Worm (Caenorhabditis elegans) whole organism, L2 larva: ENCODE results near the gene F19B6.3.

Experiments used
- C34F6.9 ChIP-seq: fragments of 150-350 bp; optimal IDR thresholded peaks from 2 replicates; lab custom pipeline; 2014; ENCODE audit warnings: missing biosample characterization, missing genetic modification characterization
- F13H6.1 ChIP-seq: sonication (generic microtip); optimal IDR thresholded peaks from 2 replicates; lab custom pipeline; 2016; ENCODE audit warnings: missing genetic modification characterization, missing compliant biosample characterization
- Y55F3AM.14 ChIP-seq: fragments of 200-800 bp; sonication (Bioruptor generic); optimal IDR thresholded peaks from 2 replicates; lab custom pipeline; 2018; ENCODE audit warnings: mild to moderate bottlenecking, missing genetic modification characterization, missing compliant biosample characterization
- ZK546.5 ChIP-seq: sonication (generic microtip); optimal IDR thresholded peaks from 2 replicates; lab custom pipeline; 2017; ENCODE audit warnings: missing biosample characterization, missing genetic modification characterization
- alr-1 ChIP-seq: fragments of 150-350 bp; optimal IDR thresholded peaks from 2 replicates; lab custom pipeline; 2014; ENCODE audit warnings: missing biosample characterization, missing genetic modification characterization
- ama-1 ChIP-seq: fragments of 150-350 bp; optimal IDR thresholded peaks from 2 replicates; lab custom pipeline; 2018; ENCODE audit warnings: inconsistent platforms
- blmp-1 ChIP-seq: sonication (generic microtip); optimal IDR thresholded peaks from 2 replicates; lab custom pipeline; 2017; ENCODE audit warnings: missing genetic modification characterization, mild to moderate bottlenecking, missing compliant biosample characterization, antibody characterized with exemption, moderate library complexity; ENCODE audit not compliant: insufficient read depth
- ceh-82 ChIP-seq: fragments of 150-350 bp; optimal IDR thresholded peaks from 2 replicates; lab custom pipeline; 2014; ENCODE audit warnings: missing biosample characterization, missing genetic modification characterization
- crh-2 ChIP-seq: sonication (generic microtip); optimal IDR thresholded peaks from 2 replicates; lab custom pipeline; 2017; ENCODE audit warnings: missing biosample characterization, missing genetic modification characterization
- elt-3 ChIP-seq: sonication (generic microtip); optimal IDR thresholded peaks from 2 replicates; lab custom pipeline; 2017; ENCODE audit warnings: missing biosample characterization, missing genetic modification characterization
- fos-1 ChIP-seq: fragments of 150-350 bp; optimal IDR thresholded peaks from 2 replicates; lab custom pipeline; 2014; ENCODE audit warnings: missing biosample characterization, missing genetic modification characterization
- gmeb-1 ChIP-seq: fragments of 150-350 bp; optimal IDR thresholded peaks from 2 replicates; lab custom pipeline; 2014; ENCODE audit warnings: missing biosample characterization, missing genetic modification characterization
- lin-11 ChIP-seq: fragments of 150-350 bp; sonication (generic microtip); optimal IDR thresholded peaks from 2 replicates; lab custom pipeline; 2014; ENCODE audit warnings: missing biosample characterization, missing genetic modification characterization, inconsistent platforms, mixed read lengths
- lin-13 ChIP-seq: fragments of 150-350 bp; optimal IDR thresholded peaks from 2 replicates; lab custom pipeline; 2014; ENCODE audit warnings: missing biosample characterization, missing genetic modification reagents, missing genetic modification characterization
- lin-39 ChIP-seq: fragments of 150-350 bp; optimal IDR thresholded peaks from 2 replicates; lab custom pipeline; 2014; ENCODE audit warnings: missing biosample characterization, missing genetic modification reagents, missing genetic modification characterization
- lsy-2 ChIP-seq, 2 experiments: fragments of 150-350 bp in 1 of 2; sonication (generic microtip) in 1 of 2; optimal IDR thresholded peaks; 2 replicates each; lab custom pipeline; 2014 to 2017; ENCODE audit warnings: missing biosample characterization in 2 of 2, missing genetic modification characterization in 2 of 2
- mab-5 ChIP-seq: fragments of 150-350 bp; optimal IDR thresholded peaks from 2 replicates; lab custom pipeline; 2014; ENCODE audit warnings: missing biosample characterization, missing genetic modification characterization
- mbf-1 ChIP-seq: sonication (generic microtip); optimal IDR thresholded peaks from 2 replicates; lab custom pipeline; 2017; ENCODE audit warnings: missing biosample characterization, missing genetic modification characterization
- mdl-1 ChIP-seq, 2 experiments: fragments of 150-350 bp in 1 of 2; sonication (generic microtip) in 1 of 2; optimal IDR thresholded peaks; 2 replicates each; lab custom pipeline; 2017; ENCODE audit warnings: missing biosample characterization in 2 of 2, missing genetic modification characterization in 2 of 2
- nhr-10 ChIP-seq: sonication (generic microtip); optimal IDR thresholded peaks from 2 replicates; lab custom pipeline; 2017; ENCODE audit warnings: missing biosample characterization, missing genetic modification characterization
- nhr-11 ChIP-seq: fragments of 150-350 bp; optimal IDR thresholded peaks from 2 replicates; lab custom pipeline; 2014; ENCODE audit warnings: missing biosample characterization, missing genetic modification characterization
- nhr-129 ChIP-seq: fragments of 150-350 bp; optimal IDR thresholded peaks from 2 replicates; lab custom pipeline; 2014; ENCODE audit warnings: missing biosample characterization, missing genetic modification characterization
- nhr-21 ChIP-seq: fragments of 150-350 bp; optimal IDR thresholded peaks from 2 replicates; lab custom pipeline; 2014; ENCODE audit warnings: missing biosample characterization, missing genetic modification characterization
- nhr-237 ChIP-seq: fragments of 150-350 bp; optimal IDR thresholded peaks from 2 replicates; lab custom pipeline; 2014; ENCODE audit warnings: missing biosample characterization, missing genetic modification characterization
- nhr-25 ChIP-seq: fragments of 150-350 bp; sonication (generic microtip); optimal IDR thresholded peaks from 3 replicates; lab custom pipeline; 2014; ENCODE audit warnings: missing biosample characterization, missing genetic modification characterization
- nhr-77 ChIP-seq: fragments of 150-350 bp; optimal IDR thresholded peaks from 2 replicates; lab custom pipeline; 2014; ENCODE audit warnings: missing biosample characterization, missing genetic modification characterization
- skn-1 ChIP-seq: sonication (generic microtip); optimal IDR thresholded peaks from 2 replicates; lab custom pipeline; 2017; ENCODE audit warnings: missing biosample characterization, missing genetic modification characterization
- sma-3 ChIP-seq: sonication (generic microtip); optimal IDR thresholded peaks from 2 replicates; lab custom pipeline; 2016; ENCODE audit warnings: missing genetic modification reagents, missing genetic modification characterization, missing compliant biosample characterization
- sma-9 ChIP-seq, 2 experiments: fragments of 150-350 bp in 1 of 2; sonication (generic microtip) in 1 of 2; optimal IDR thresholded peaks; 2 replicates each; lab custom pipeline; 2014 to 2016; ENCODE audit warnings: missing genetic modification characterization in 2 of 2, mild to moderate bottlenecking in 1 of 2, missing biosample characterization in 1 of 2, missing compliant biosample characterization in 1 of 2, missing genetic modification reagents in 1 of 2, moderate library complexity in 1 of 2
- snpc-4 ChIP-seq: fragments of 150-350 bp; optimal IDR thresholded peaks from 2 replicates; lab custom pipeline; 2014; ENCODE audit warnings: missing biosample characterization, missing genetic modification characterization
- unc-55 ChIP-seq: fragments of 150-350 bp; sonication (generic microtip); optimal IDR thresholded peaks from 3 replicates; lab custom pipeline; 2014; ENCODE audit warnings: missing biosample characterization, missing genetic modification reagents, missing genetic modification characterization
- unc-62 ChIP-seq: fragments of 150-350 bp; optimal IDR thresholded peaks from 2 replicates; lab custom pipeline; 2014; ENCODE audit warnings: missing biosample characterization, missing genetic modification reagents, missing genetic modification characterization
- ztf-1 ChIP-seq: fragments of 200-800 bp; sonication (Bioruptor generic); conservative IDR thresholded peaks from 2 replicates; pipeline ENCODE4 v1.3.6; 2022; ENCODE audit warnings: missing genetic modification characterization, missing compliant biosample characterization
- ztf-11 ChIP-seq: sonication (generic microtip); optimal IDR thresholded peaks from 2 replicates; lab custom pipeline; 2017; ENCODE audit warnings: missing biosample characterization, missing genetic modification characterization
- ztf-4 ChIP-seq: fragments of 150-350 bp; optimal IDR thresholded peaks from 2 replicates; lab custom pipeline; 2014; ENCODE audit warnings: missing biosample characterization, missing genetic modification characterization

Gene F19B6.3

DNA sequence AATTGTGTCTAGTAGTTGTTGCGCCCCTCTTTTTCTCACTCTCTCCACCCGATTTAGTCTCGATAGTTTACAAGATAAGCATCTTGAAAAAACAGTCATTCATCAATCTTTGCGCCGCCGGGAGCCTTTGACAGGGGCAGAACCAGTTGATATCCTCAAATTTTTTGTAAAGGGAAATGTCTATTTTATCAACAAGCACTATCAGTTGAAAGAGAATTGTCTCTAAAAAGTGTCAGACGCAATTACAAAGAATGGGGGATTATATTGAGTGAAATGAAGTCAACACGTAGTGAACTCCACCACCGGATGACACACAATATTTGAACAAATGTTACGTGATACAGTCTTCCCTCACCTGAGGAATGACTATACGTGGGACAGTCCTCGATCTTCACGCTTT lies 7.1 kb downstream of the F19B6.3 start:
- TF ChIP-seq sma-3 (GFP tag; lab: Kevin White, UChicago) (no peak), nhr-77 (no peak), nhr-129 (tag; lab: Kevin White, UChicago) (no peak), ztf-11 (tag; lab: Kevin White, UChicago) (no peak), lsy-2 (tag; optimal IDR thresholded peaks at IDR 0.05; lab: Kevin White, UChicago) (no peak), skn-1 (tag; lab: Kevin White, UChicago) (no peak), nhr-21 (tag; lab: Kevin White, UChicago) (no peak), alr-1 (tag; lab: Kevin White, UChicago) (no peak)

DNA sequence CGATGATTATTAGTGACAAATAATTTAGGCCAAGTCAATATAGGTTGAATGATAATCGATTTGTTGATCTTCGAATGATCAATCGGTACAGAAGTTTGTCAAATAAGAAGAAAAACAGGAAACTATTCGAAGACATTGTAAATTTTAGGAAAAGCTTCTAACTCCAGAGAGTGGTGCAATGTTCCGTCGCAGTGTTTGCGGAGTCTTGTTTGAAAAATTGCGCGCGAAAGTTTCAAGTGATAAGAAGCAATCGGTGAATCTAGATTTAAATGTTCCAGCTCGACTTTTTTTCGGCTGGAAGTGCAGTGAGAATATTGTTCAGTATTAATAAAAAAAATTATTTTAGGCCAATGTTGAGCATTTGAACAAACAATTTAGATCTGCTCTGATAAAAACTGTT lies 7.7 kb downstream of the F19B6.3 start:
- TF ChIP-seq snpc-4 (no peak), lsy-2 (tag; optimal IDR thresholded peaks at IDR 0.05; lab: Kevin White, UChicago) (peak in 1 of 2 experiments; percentile 46), nhr-10 (no peak), ceh-82 (tag; lab: Kevin White, UChicago) (no peak), Y55F3AM.14 (GFP tag; lab: Kevin White, UChicago) (no peak), gmeb-1 (peak; percentile 65), elt-3 (tag; lab: Kevin White, UChicago) (no peak), unc-55 (GFP tag; lab: Kevin White, UChicago) (peak; percentile 34), nhr-129 (tag; lab: Kevin White, UChicago) (peak; percentile 17), C34F6.9 (tag; lab: Kevin White, UChicago) (no peak), blmp-1 (tag; lab: Kevin White, UChicago) (no peak), ztf-1 (no peak)

DNA sequence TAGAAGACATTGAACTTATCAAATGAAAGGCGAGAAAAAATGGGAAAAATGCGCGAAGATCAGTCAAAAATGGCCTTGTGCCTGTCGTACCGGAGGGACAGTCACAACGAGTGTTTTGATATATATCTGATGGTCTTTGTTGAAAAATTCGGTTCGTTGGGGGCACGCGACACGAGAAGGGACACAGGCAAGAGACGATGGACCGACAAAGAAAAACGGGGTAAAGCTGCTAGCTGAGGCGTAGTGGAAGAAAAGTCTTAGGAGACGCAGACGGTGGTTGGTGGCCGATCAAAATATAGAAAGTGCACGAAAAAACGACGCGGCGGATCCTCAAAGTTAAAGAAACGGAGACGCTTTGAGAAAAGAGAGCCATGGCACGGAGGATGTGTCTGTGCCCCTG lies 8.2 kb downstream of the F19B6.3 start:
- TF ChIP-seq nhr-25 (tag; lab: Kevin White, UChicago) (peak; percentile 28), lsy-2 (tag; optimal IDR thresholded peaks at IDR 0.05; lab: Kevin White, UChicago) (peak in 1 of 2 experiments; percentile 2), nhr-237 (no peak), skn-1 (tag; lab: Kevin White, UChicago) (no peak), mdl-1 (tag; optimal IDR thresholded peaks at IDR 0.05; lab: Kevin White, UChicago) (peak in 1 of 2 experiments; percentile 22), lin-11 (tag; lab: Kevin White, UChicago) (peak; percentile 24), ztf-4 (tag; lab: Kevin White, UChicago) (no peak), ama-1 (lab: Kevin White, UChicago) (no peak), unc-55 (GFP tag; lab: Kevin White, UChicago) (peak; percentile 39), lin-39 (tag; lab: Kevin White, UChicago) (no peak), fos-1 (no peak), sma-9 (GFP tag; optimal IDR thresholded peaks at IDR 0.05; lab: Kevin White, UChicago) (peak; percentile 43), sma-9 (tag; optimal IDR thresholded peaks at IDR 0.05; lab: Kevin White, UChicago) (no peak), crh-2 (no peak), F13H6.1 (peak; percentile 54), nhr-129 (tag; lab: Kevin White, UChicago) (peak; percentile 90), C34F6.9 (tag; lab: Kevin White, UChicago) (peak; percentile 17), lin-13 (no peak), nhr-11 (tag; lab: Kevin White, UChicago) (no peak)

DNA sequence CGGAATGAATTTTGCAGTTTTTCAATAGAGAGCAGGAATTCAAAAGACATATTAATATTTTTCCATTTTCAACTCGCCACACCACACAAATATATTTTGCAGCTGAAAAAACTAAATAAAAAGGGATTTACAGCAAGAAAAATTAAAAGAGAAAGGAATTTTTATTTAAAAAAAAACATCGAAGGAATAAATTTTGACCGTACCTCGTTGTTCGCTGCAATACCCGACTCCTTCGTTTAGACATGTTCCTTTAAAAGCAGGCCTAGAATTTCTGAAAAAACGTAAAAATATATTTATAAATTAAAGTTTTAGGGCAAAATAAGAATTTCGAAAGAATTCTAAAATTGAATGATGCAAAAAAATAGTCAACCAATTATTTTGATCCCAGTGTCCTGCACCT lies 8.8 kb downstream of the F19B6.3 start, which contains the start of gene F19B6.1:
Gene F19B6.1, minus strand, starts transcription at position 278 of the 400 bp plus-strand sequence.
- no peak for TF ChIP-seq Y55F3AM.14 (GFP tag; lab: Kevin White, UChicago)
- no peak for TF ChIP-seq F13H6.1
- TF ChIP-seq ZK546.5, result no peak
- no peak for TF ChIP-seq unc-55 (GFP tag; lab: Kevin White, UChicago)
- TF ChIP-seq, all 48 proteins: peak for 0

DNA sequence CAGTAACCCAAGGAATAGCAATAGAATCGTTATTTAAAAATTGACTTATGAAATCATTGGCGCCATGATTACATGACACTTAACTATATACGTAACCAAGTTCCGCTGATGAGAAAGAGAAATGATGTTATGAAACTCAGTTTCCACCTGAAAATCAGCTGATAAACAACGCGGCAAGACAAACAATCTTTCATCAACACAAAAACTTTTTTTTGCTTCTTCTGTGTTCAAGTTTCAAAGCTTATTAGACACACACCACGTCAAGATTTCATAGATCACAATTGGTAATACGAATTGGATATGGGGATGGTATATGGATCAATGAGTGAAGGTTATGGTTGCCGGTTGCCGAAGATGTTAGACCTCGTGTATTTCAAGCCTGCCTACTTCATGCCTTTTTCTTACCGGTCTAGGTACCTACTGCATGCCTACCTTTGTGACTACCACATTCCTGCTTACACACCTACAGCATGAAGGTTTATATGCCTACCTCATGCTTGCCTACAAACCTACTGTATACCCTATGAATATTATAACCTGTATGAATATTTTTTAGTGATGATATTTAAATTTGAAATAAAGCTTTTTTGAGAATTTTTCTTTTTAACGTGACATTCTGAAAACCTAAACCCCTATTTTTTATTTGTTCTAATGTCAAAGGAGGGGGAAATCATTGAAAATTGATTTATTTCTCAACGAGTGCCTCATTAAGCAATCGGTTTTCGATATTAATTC lies 10.0 kb downstream of the F19B6.3 start, which contains the start of the genes F19B6.10 and wht-5:
Gene F19B6.10, plus strand, starts transcription at position 301 of the 735 bp plus-strand sequence.
Gene wht-5, plus strand, starts transcription at position 685 of the 735 bp plus-strand sequence.
- TF ChIP-seq lin-13 (no peak), mab-5 (no peak), C34F6.9 (tag; lab: Kevin White, UChicago) (no peak), mdl-1 (tag; optimal IDR thresholded peaks at IDR 0.05; lab: Kevin White, UChicago) (no peak), mbf-1 (no peak), unc-62 (no peak), crh-2 (no peak), Y55F3AM.14 (GFP tag; lab: Kevin White, UChicago) (no peak)
